Worm (Caenorhabditis elegans) whole organism, L2 larva: ENCODE results near the gene fbxb-103.

Source experiments
- C34F6.9 ChIP-seq: fragments of 150-350 bp; optimal IDR thresholded peaks from 2 replicates; lab custom pipeline; 2014; ENCODE audit warnings: missing biosample characterization, missing genetic modification characterization
- F13H6.1 ChIP-seq: sonication (generic microtip); optimal IDR thresholded peaks from 2 replicates; lab custom pipeline; 2016; ENCODE audit warnings: missing genetic modification characterization, missing compliant biosample characterization
- Y55F3AM.14 ChIP-seq: fragments of 200-800 bp; sonication (Bioruptor generic); optimal IDR thresholded peaks from 2 replicates; lab custom pipeline; 2018; ENCODE audit warnings: mild to moderate bottlenecking, missing genetic modification characterization, missing compliant biosample characterization
- ZK546.5 ChIP-seq: sonication (generic microtip); optimal IDR thresholded peaks from 2 replicates; lab custom pipeline; 2017; ENCODE audit warnings: missing biosample characterization, missing genetic modification characterization
- alr-1 ChIP-seq: fragments of 150-350 bp; optimal IDR thresholded peaks from 2 replicates; lab custom pipeline; 2014; ENCODE audit warnings: missing biosample characterization, missing genetic modification characterization
- aly-2 ChIP-seq: fragments of 150-350 bp; optimal IDR thresholded peaks from 2 replicates; lab custom pipeline; 2014; ENCODE audit warnings: missing biosample characterization, missing genetic modification characterization
- ama-1 ChIP-seq: fragments of 150-350 bp; optimal IDR thresholded peaks from 2 replicates; lab custom pipeline; 2018; ENCODE audit warnings: inconsistent platforms
- blmp-1 ChIP-seq: sonication (generic microtip); optimal IDR thresholded peaks from 2 replicates; lab custom pipeline; 2017; ENCODE audit warnings: missing genetic modification characterization, mild to moderate bottlenecking, missing compliant biosample characterization, antibody characterized with exemption, moderate library complexity; ENCODE audit not compliant: insufficient read depth
- crh-2 ChIP-seq: sonication (generic microtip); optimal IDR thresholded peaks from 2 replicates; lab custom pipeline; 2017; ENCODE audit warnings: missing biosample characterization, missing genetic modification characterization
- egl-27 ChIP-seq: sonication (generic microtip); optimal IDR thresholded peaks from 3 replicates; lab custom pipeline; 2017; ENCODE audit warnings: missing biosample characterization, missing genetic modification reagents, missing genetic modification characterization
- elt-1 ChIP-seq: fragments of 150-350 bp; optimal IDR thresholded peaks from 2 replicates; lab custom pipeline; 2014; ENCODE audit warnings: missing biosample characterization, missing genetic modification characterization
- elt-3 ChIP-seq: sonication (generic microtip); optimal IDR thresholded peaks from 2 replicates; lab custom pipeline; 2017; ENCODE audit warnings: missing biosample characterization, missing genetic modification characterization
- fos-1 ChIP-seq: fragments of 150-350 bp; optimal IDR thresholded peaks from 2 replicates; lab custom pipeline; 2014; ENCODE audit warnings: missing biosample characterization, missing genetic modification characterization
- gmeb-1 ChIP-seq: fragments of 150-350 bp; optimal IDR thresholded peaks from 2 replicates; lab custom pipeline; 2014; ENCODE audit warnings: missing biosample characterization, missing genetic modification characterization
- lin-13 ChIP-seq: fragments of 150-350 bp; optimal IDR thresholded peaks from 2 replicates; lab custom pipeline; 2014; ENCODE audit warnings: missing biosample characterization, missing genetic modification reagents, missing genetic modification characterization
- lin-39 ChIP-seq: fragments of 150-350 bp; optimal IDR thresholded peaks from 2 replicates; lab custom pipeline; 2014; ENCODE audit warnings: missing biosample characterization, missing genetic modification reagents, missing genetic modification characterization
- lsy-2 ChIP-seq, 2 experiments: fragments of 150-350 bp in 1 of 2; sonication (generic microtip) in 1 of 2; optimal IDR thresholded peaks; 2 replicates each; lab custom pipeline; 2014 to 2017; ENCODE audit warnings: missing biosample characterization in 2 of 2, missing genetic modification characterization in 2 of 2
- mab-5 ChIP-seq: fragments of 150-350 bp; optimal IDR thresholded peaks from 2 replicates; lab custom pipeline; 2014; ENCODE audit warnings: missing biosample characterization, missing genetic modification characterization
- mbf-1 ChIP-seq: sonication (generic microtip); optimal IDR thresholded peaks from 2 replicates; lab custom pipeline; 2017; ENCODE audit warnings: missing biosample characterization, missing genetic modification characterization
- mdl-1 ChIP-seq, 2 experiments: fragments of 150-350 bp in 1 of 2; sonication (generic microtip) in 1 of 2; optimal IDR thresholded peaks; 2 replicates each; lab custom pipeline; 2017; ENCODE audit warnings: missing biosample characterization in 2 of 2, missing genetic modification characterization in 2 of 2
- nhr-10 ChIP-seq: sonication (generic microtip); optimal IDR thresholded peaks from 2 replicates; lab custom pipeline; 2017; ENCODE audit warnings: missing biosample characterization, missing genetic modification characterization
- nhr-11 ChIP-seq: fragments of 150-350 bp; optimal IDR thresholded peaks from 2 replicates; lab custom pipeline; 2014; ENCODE audit warnings: missing biosample characterization, missing genetic modification characterization
- nhr-12 ChIP-seq: fragments of 150-350 bp; optimal IDR thresholded peaks from 2 replicates; lab custom pipeline; 2014; ENCODE audit warnings: missing biosample characterization, missing genetic modification characterization
- nhr-129 ChIP-seq: fragments of 150-350 bp; optimal IDR thresholded peaks from 2 replicates; lab custom pipeline; 2014; ENCODE audit warnings: missing biosample characterization, missing genetic modification characterization
- nhr-21 ChIP-seq: fragments of 150-350 bp; optimal IDR thresholded peaks from 2 replicates; lab custom pipeline; 2014; ENCODE audit warnings: missing biosample characterization, missing genetic modification characterization
- nhr-23 ChIP-seq: fragments of 150-350 bp; optimal IDR thresholded peaks from 2 replicates; lab custom pipeline; 2014; ENCODE audit warnings: missing biosample characterization, missing genetic modification reagents, missing genetic modification characterization
- nhr-237 ChIP-seq: fragments of 150-350 bp; optimal IDR thresholded peaks from 2 replicates; lab custom pipeline; 2014; ENCODE audit warnings: missing biosample characterization, missing genetic modification characterization
- nhr-25 ChIP-seq: fragments of 150-350 bp; sonication (generic microtip); optimal IDR thresholded peaks from 3 replicates; lab custom pipeline; 2014; ENCODE audit warnings: missing biosample characterization, missing genetic modification characterization
- nhr-6 ChIP-seq: fragments of 150-350 bp; optimal IDR thresholded peaks from 2 replicates; lab custom pipeline; 2014; ENCODE audit warnings: missing biosample characterization, missing genetic modification characterization
- nhr-77 ChIP-seq: fragments of 150-350 bp; optimal IDR thresholded peaks from 2 replicates; lab custom pipeline; 2014; ENCODE audit warnings: missing biosample characterization, missing genetic modification characterization
- peb-1 ChIP-seq: fragments of 150-350 bp; optimal IDR thresholded peaks from 2 replicates; lab custom pipeline; 2014; ENCODE audit warnings: missing biosample characterization, missing genetic modification characterization
- sem-4 ChIP-seq: fragments of 150-350 bp; optimal IDR thresholded peaks from 2 replicates; lab custom pipeline; 2014; ENCODE audit warnings: missing biosample characterization, missing genetic modification reagents, missing genetic modification characterization
- skn-1 ChIP-seq: sonication (generic microtip); optimal IDR thresholded peaks from 2 replicates; lab custom pipeline; 2017; ENCODE audit warnings: missing biosample characterization, missing genetic modification characterization
- sma-3 ChIP-seq: sonication (generic microtip); optimal IDR thresholded peaks from 2 replicates; lab custom pipeline; 2016; ENCODE audit warnings: missing genetic modification reagents, missing genetic modification characterization, missing compliant biosample characterization
- sma-9 ChIP-seq, 2 experiments: fragments of 150-350 bp in 1 of 2; sonication (generic microtip) in 1 of 2; optimal IDR thresholded peaks; 2 replicates each; lab custom pipeline; 2014 to 2016; ENCODE audit warnings: missing genetic modification characterization in 2 of 2, mild to moderate bottlenecking in 1 of 2, missing biosample characterization in 1 of 2, missing compliant biosample characterization in 1 of 2, missing genetic modification reagents in 1 of 2, moderate library complexity in 1 of 2
- snpc-4 ChIP-seq: fragments of 150-350 bp; optimal IDR thresholded peaks from 2 replicates; lab custom pipeline; 2014; ENCODE audit warnings: missing biosample characterization, missing genetic modification characterization
- unc-39 ChIP-seq: fragments of 150-350 bp; optimal IDR thresholded peaks from 2 replicates; lab custom pipeline; 2014; ENCODE audit warnings: missing biosample characterization, missing genetic modification characterization
- unc-55 ChIP-seq: fragments of 150-350 bp; sonication (generic microtip); optimal IDR thresholded peaks from 3 replicates; lab custom pipeline; 2014; ENCODE audit warnings: missing biosample characterization, missing genetic modification reagents, missing genetic modification characterization
- zag-1 ChIP-seq: fragments of 150-350 bp; optimal IDR thresholded peaks from 2 replicates; lab custom pipeline; 2014; ENCODE audit warnings: missing biosample characterization, missing genetic modification characterization
- ztf-1 ChIP-seq: fragments of 200-800 bp; sonication (Bioruptor generic); conservative IDR thresholded peaks from 2 replicates; pipeline ENCODE4 v1.3.6; 2022; ENCODE audit warnings: missing genetic modification characterization, missing compliant biosample characterization
- ztf-11 ChIP-seq: sonication (generic microtip); optimal IDR thresholded peaks from 2 replicates; lab custom pipeline; 2017; ENCODE audit warnings: missing biosample characterization, missing genetic modification characterization

fbxb-103 gene

DNA sequence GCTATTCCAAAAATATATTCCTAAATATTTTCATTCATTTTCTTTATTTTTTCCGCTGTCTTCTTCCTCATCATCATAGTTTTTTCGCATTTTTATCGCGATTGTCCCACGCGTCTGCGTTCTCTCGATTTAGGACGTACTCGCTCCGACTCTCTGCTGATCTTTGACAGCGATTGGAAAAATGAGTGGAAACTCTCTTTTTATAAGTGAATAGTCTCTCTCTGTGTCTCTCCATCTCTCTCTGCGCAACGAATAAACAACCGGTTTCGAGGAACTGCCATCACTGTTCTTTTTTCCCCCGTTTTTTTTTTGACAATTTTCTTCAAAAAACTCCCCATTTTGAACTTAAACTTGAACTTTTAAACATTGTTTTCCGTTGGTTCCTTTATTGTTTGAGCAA lies 44.4 kb downstream of the fbxb-103 start:
- TF ChIP-seq nhr-6 (tag; lab: Kevin White, UChicago) (no peak), F13H6.1 (tag; lab: Kevin White, UChicago) (peak; percentile 47), nhr-12 (no peak), alr-1 (tag; lab: Kevin White, UChicago) (no peak), sma-9 (GFP tag; optimal IDR thresholded peaks at IDR 0.05; lab: Kevin White, UChicago) (peak; percentile 69), sma-9 (tag; optimal IDR thresholded peaks at IDR 0.05; lab: Kevin White, UChicago) (no peak), nhr-21 (no peak), aly-2 (no peak), nhr-129 (tag; lab: Kevin White, UChicago) (peak; percentile 9), sma-3 (GFP tag; lab: Kevin White, UChicago) (peak; percentile 14), fos-1 (tag; lab: Kevin White, UChicago) (peak; percentile 24), lsy-2 (tag; optimal IDR thresholded peaks at IDR 0.05; lab: Kevin White, UChicago) (peak in 1 of 2 experiments; percentile 12), nhr-23 (tag; lab: Kevin White, UChicago) (no peak), elt-3 (tag; lab: Kevin White, UChicago) (no peak), C34F6.9 (peak; percentile 6), Y55F3AM.14 (no peak), skn-1 (tag; lab: Kevin White, UChicago) (no peak), gmeb-1 (tag; lab: Kevin White, UChicago) (peak; percentile 17), blmp-1 (tag; lab: Kevin White, UChicago) (peak; percentile 60), ama-1 (lab: Kevin White, UChicago) (no peak), nhr-237 (tag; lab: Kevin White, UChicago) (no peak), sem-4 (tag; lab: Kevin White, UChicago) (peak; percentile 3), crh-2 (tag; lab: Kevin White, UChicago) (peak; percentile 12), snpc-4 (tag; lab: Kevin White, UChicago) (no peak), ztf-11 (tag; lab: Kevin White, UChicago) (no peak), unc-39 (tag; lab: Kevin White, UChicago) (no peak), mab-5 (tag; lab: Kevin White, UChicago) (no peak), nhr-25 (tag; lab: Kevin White, UChicago) (peak; percentile 82), ztf-1 (GFP tag; lab: Robert Waterston, UW) (no peak)

- no peak for TF ChIP-seq snpc-4 (tag; lab: Kevin White, UChicago)
- TF ChIP-seq F13H6.1 (tag; lab: Kevin White, UChicago), result no peak
- peak; percentile 8 for TF ChIP-seq nhr-129 (tag; lab: Kevin White, UChicago)
These were observed 45.4 kb downstream of the fbxb-103 start for ce11 chrII:3952368-3952767.

DNA sequence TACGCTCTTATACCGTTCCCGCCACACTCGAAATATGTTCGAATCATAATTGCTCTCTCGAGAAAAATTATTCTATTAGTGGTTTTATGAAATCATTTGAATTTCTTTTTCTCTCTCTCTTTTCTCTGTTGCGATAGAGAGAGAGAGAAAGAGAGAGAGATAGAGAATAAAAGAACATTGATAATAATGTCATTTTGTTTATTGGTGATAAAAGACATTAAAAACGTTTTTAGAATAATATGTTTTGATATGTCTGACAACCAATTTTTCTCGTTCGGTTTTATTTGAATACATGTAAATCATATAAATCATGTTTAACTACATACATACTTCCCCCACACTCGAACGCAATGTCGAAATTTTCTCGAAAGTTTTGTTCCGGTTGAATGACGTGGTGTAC lies 46.0 kb downstream of the fbxb-103 start:
- TF ChIP-seq nhr-11 (tag; lab: Kevin White, UChicago) (no peak), mbf-1 (tag; lab: Kevin White, UChicago) (no peak), F13H6.1 (tag; lab: Kevin White, UChicago) (no peak), gmeb-1 (tag; lab: Kevin White, UChicago) (no peak), ZK546.5 (tag; lab: Kevin White, UChicago) (no peak), nhr-129 (tag; lab: Kevin White, UChicago) (no peak), peb-1 (tag; lab: Kevin White, UChicago) (no peak), nhr-10 (tag; lab: Kevin White, UChicago) (no peak), nhr-77 (tag; lab: Kevin White, UChicago) (no peak), mab-5 (tag; lab: Kevin White, UChicago) (no peak), lsy-2 (tag; optimal IDR thresholded peaks at IDR 0.05; lab: Kevin White, UChicago) (peak in 1 of 2 experiments; percentile 11), fos-1 (tag; lab: Kevin White, UChicago) (peak; percentile 37), mdl-1 (tag; optimal IDR thresholded peaks at IDR 0.05; lab: Kevin White, UChicago) (no peak), nhr-23 (tag; lab: Kevin White, UChicago) (no peak), skn-1 (tag; lab: Kevin White, UChicago) (no peak), elt-3 (tag; lab: Kevin White, UChicago) (no peak), unc-39 (tag; lab: Kevin White, UChicago) (no peak), nhr-6 (tag; lab: Kevin White, UChicago) (no peak), zag-1 (tag; lab: Kevin White, UChicago) (no peak), nhr-12 (no peak), Y55F3AM.14 (no peak), elt-1 (tag; lab: Kevin White, UChicago) (no peak), crh-2 (tag; lab: Kevin White, UChicago) (peak; percentile 53), lin-13 (GFP tag; lab: Kevin White, UChicago) (no peak), lin-39 (tag; lab: Kevin White, UChicago) (no peak), egl-27 (tag; lab: Kevin White, UChicago) (no peak), sma-3 (GFP tag; lab: Kevin White, UChicago) (peak; percentile 35), nhr-21 (no peak), nhr-237 (tag; lab: Kevin White, UChicago) (no peak), alr-1 (tag; lab: Kevin White, UChicago) (no peak), sma-9 (GFP tag; optimal IDR thresholded peaks at IDR 0.05; lab: Kevin White, UChicago) (no peak), sma-9 (tag; optimal IDR thresholded peaks at IDR 0.05; lab: Kevin White, UChicago) (no peak), unc-55 (peak; percentile 32)
